Worm (Caenorhabditis elegans): ENCODE data around the gene ZK6.8.

Gene ZK6.8

ce11 chrV:336350-336749 lies 45.4 kb upstream of the ZK6.8 start, which contains the start of gene dmd-8:
dmd-8 (minus strand) TSS chrV:336450.
- no peak for TF ChIP-seq unc-39 (tag; optimal IDR thresholded peaks at IDR 0.05)
- no peak for TF ChIP-seq skn-1 (tag; optimal IDR thresholded peaks at IDR 0.05)
- no peak for TF ChIP-seq mml-1 (tag; optimal IDR thresholded peaks at IDR 0.05)
- TF ChIP-seq pha-4 (tag; optimal IDR thresholded peaks at IDR 0.05): no peak
- no peak for TF ChIP-seq pqm-1 (tag; optimal IDR thresholded peaks at IDR 0.05)
- TF ChIP-seq daf-12 (tag; optimal IDR thresholded peaks at IDR 0.05): no peak
- TF ChIP-seq ama-1 (optimal IDR thresholded peaks at IDR 0.05): no peak
- TF ChIP-seq hmg-11 (tag; optimal IDR thresholded peaks at IDR 0.05): no peak
- TF ChIP-seq ceh-9 (tag; optimal IDR thresholded peaks at IDR 0.05): no peak
- TF ChIP-seq nhr-23 (tag; optimal IDR thresholded peaks at IDR 0.05): no peak
- no peak for TF ChIP-seq zag-1 (tag; optimal IDR thresholded peaks at IDR 0.05)
- no peak for TF ChIP-seq nhr-43 (tag; optimal IDR thresholded peaks at IDR 0.05; ENCODE audit: poor library complexity, severe bottlenecking)
- TF ChIP-seq elt-3 (tag; optimal IDR thresholded peaks at IDR 0.05): no peak
- TF ChIP-seq lin-15B (tag; optimal IDR thresholded peaks at IDR 0.05): no peak
- no peak for TF ChIP-seq nhr-25 (tag; optimal IDR thresholded peaks at IDR 0.05)
- TF ChIP-seq fkh-2 (tag; optimal IDR thresholded peaks at IDR 0.05): no peak
- no peak for TF ChIP-seq unc-62 (GFP tag; optimal IDR thresholded peaks at IDR 0.05)
- no peak for TF ChIP-seq nhr-237 (tag; optimal IDR thresholded peaks at IDR 0.05)
- TF ChIP-seq lin-39 (tag; optimal IDR thresholded peaks at IDR 0.05): no peak

ce11 chrV:342346-342745 lies 39.4 kb upstream of the ZK6.8 start:
- no peak for TF ChIP-seq nhr-43 (tag; optimal IDR thresholded peaks at IDR 0.05; ENCODE audit: poor library complexity, severe bottlenecking)
- no peak for TF ChIP-seq unc-39 (tag; optimal IDR thresholded peaks at IDR 0.05)
- TF ChIP-seq ZK546.5 (tag; optimal IDR thresholded peaks at IDR 0.05): no peak
- no peak for TF ChIP-seq ceh-28 (tag; optimal IDR thresholded peaks at IDR 0.05)
- no peak for TF ChIP-seq nhr-77 (tag; optimal IDR thresholded peaks at IDR 0.05)
- TF ChIP-seq ceh-16 (tag; optimal IDR thresholded peaks at IDR 0.05): no peak
- no peak for TF ChIP-seq nhr-11 (tag; optimal IDR thresholded peaks at IDR 0.05)
- TF ChIP-seq tbx-2 (tag; optimal IDR thresholded peaks at IDR 0.05): no peak
- TF ChIP-seq nhr-12 (tag; optimal IDR thresholded peaks at IDR 0.05): no peak
- TF ChIP-seq elt-1 (tag; optimal IDR thresholded peaks at IDR 0.05): no peak
- no peak for TF ChIP-seq ceh-9 (tag; optimal IDR thresholded peaks at IDR 0.05)
- TF ChIP-seq sea-2 (GFP tag; optimal IDR thresholded peaks at IDR 0.05): no peak
- TF ChIP-seq aly-2 (tag; optimal IDR thresholded peaks at IDR 0.05): no peak

- TF ChIP-seq ceh-28 (tag; optimal IDR thresholded peaks at IDR 0.05) (no peak), nhr-77 (tag; optimal IDR thresholded peaks at IDR 0.05) (no peak), egl-27 (tag; optimal IDR thresholded peaks at IDR 0.05) (no peak), nhr-25 (tag; optimal IDR thresholded peaks at IDR 0.05) (no peak), elt-3 (tag; optimal IDR thresholded peaks at IDR 0.05) (no peak), elt-1 (tag; optimal IDR thresholded peaks at IDR 0.05) (no peak), eor-1 (tag; optimal IDR thresholded peaks at IDR 0.05) (no peak), ama-1 (optimal IDR thresholded peaks at IDR 0.05) (no peak), fkh-10 (GFP tag; optimal IDR thresholded peaks at IDR 0.05) (no peak), ztf-4 (tag; optimal IDR thresholded peaks at IDR 0.05) (no peak), lin-15B (tag; optimal IDR thresholded peaks at IDR 0.05) (no peak), sea-2 (GFP tag; optimal IDR thresholded peaks at IDR 0.05) (no peak), nhr-28 (tag; optimal IDR thresholded peaks at IDR 0.05) (no peak), unc-39 (tag; optimal IDR thresholded peaks at IDR 0.05) (no peak), ztf-11 (tag; optimal IDR thresholded peaks at IDR 0.05) (no peak), zag-1 (tag; optimal IDR thresholded peaks at IDR 0.05) (no peak), nhr-43 (tag; optimal IDR thresholded peaks at IDR 0.05; ENCODE audit: poor library complexity, severe bottlenecking) (no peak), hmg-11 (tag; optimal IDR thresholded peaks at IDR 0.05) (no peak), nhr-23 (tag; optimal IDR thresholded peaks at IDR 0.05) (no peak)
Observed at ce11 chrV:343128-343527, 38.6 kb upstream of the ZK6.8 start, which contains the start of gene wago-10. wago-10 (plus strand) TSS chrV:343428.

ce11 chrV:343546-343945 lies 38.2 kb upstream of the ZK6.8 start:
- TF ChIP-seq elt-3 (tag; optimal IDR thresholded peaks at IDR 0.05): no peak
- no peak for TF ChIP-seq nhr-76 (tag; optimal IDR thresholded peaks at IDR 0.05)
- no peak for TF ChIP-seq fos-1 (tag; optimal IDR thresholded peaks at IDR 0.05)
- TF ChIP-seq unc-39 (tag; optimal IDR thresholded peaks at IDR 0.05): no peak

Measured in whole organism, L3 larva.